Worm (Caenorhabditis elegans): Measurements from ENCODE around the gene ced-8.

ced-8 gene

ce11 chrX:8386068-8386851 lies 30.5 kb downstream of the ced-8 start (continued):
- TF ChIP-seq mes-2 (tag; optimal IDR thresholded peaks at IDR 0.05; ENCODE audit: poor library complexity, severe bottlenecking) (peak; percentile 82), ceh-20 (GFP tag; IDR thresholded peaks at IDR 0.05) (no peak), tra-1 (GFP tag; IDR thresholded peaks at IDR 0.05) (peak; percentile 19; the same call in 1 of the 2 replicates), pha-4 (GFP tag; IDR thresholded peaks at IDR 0.05) (peak; percentile 71; the same call in 1 of the 2 replicates), pha-4 (tag; optimal IDR thresholded peaks at IDR 0.05) (no peak), aha-1 (tag) (peak; percentile 72), hif-1 (tag; optimal IDR thresholded peaks at IDR 0.05) (peak in 1 of 2 experiments; percentile 6), hmg-1.1 (GFP tag; IDR thresholded peaks at IDR 0.05) (peak; percentile 83), dpl-1 (GFP tag; optimal IDR thresholded peaks at IDR 0.05) (no peak), ZK337.2 (GFP tag; IDR thresholded peaks at IDR 0.05) (0 out of 2 replicates have a peak, but pooled peaks have one; percentile 42), F44E2.7 (GFP tag; IDR thresholded peaks at IDR 0.05) (no peak), aly-2 (tag; optimal IDR thresholded peaks at IDR 0.05) (no peak), T26A8.4 (GFP tag; IDR thresholded peaks at IDR 0.05) (peak; percentile 51; the same call in 1 of the 2 replicates), vab-7 (GFP tag; IDR thresholded peaks at IDR 0.05) (peak; percentile 67), nhr-42 (GFP tag; IDR thresholded peaks at IDR 0.05) (0 out of 2 replicates have a peak, but pooled peaks have one; percentile 13), zip-2 (tag; optimal IDR thresholded peaks at IDR 0.05) (no peak), ZK546.5 (tag; optimal IDR thresholded peaks at IDR 0.05) (no peak), set-16 (GFP tag; IDR thresholded peaks at IDR 0.05) (no peak), snpc-1.2 (GFP tag; IDR thresholded peaks at IDR 0.05) (peak; percentile 52), fkh-10 (GFP tag; optimal IDR thresholded peaks at IDR 0.05) (no peak), nhr-41 (GFP tag; IDR thresholded peaks at IDR 0.05) (no peak), rbr-2 (tag; optimal IDR thresholded peaks at IDR 0.05) (peak; percentile 66), tag-97 (GFP tag; IDR thresholded peaks at IDR 0.05) (no peak), lin-38 (GFP tag; IDR thresholded peaks at IDR 0.05) (peak; percentile 59), snpc-4 (tag; optimal IDR thresholded peaks at IDR 0.05) (no peak), nhr-25 (tag; optimal IDR thresholded peaks at IDR 0.05; ENCODE audit: borderline replicate concordance, insufficient read depth) (peak; percentile 60), sdz-12 (GFP tag; optimal IDR thresholded peaks at IDR 0.05) (no peak), zip-11 (GFP tag; IDR thresholded peaks at IDR 0.05) (no peak), egl-43 (GFP tag; IDR thresholded peaks at IDR 0.05) (peak; percentile 72), duxl-1 (tag; optimal IDR thresholded peaks at IDR 0.05; ENCODE audit: poor library complexity) (peak; percentile 50), nhr-237 (tag; optimal IDR thresholded peaks at IDR 0.05) (no peak), madf-9 (GFP tag; conservative IDR thresholded peaks at IDR 0.05) (peak; percentile 38; the same call in 1 of the 2 replicates), Y5F2A.4 (GFP tag; optimal IDR thresholded peaks at IDR 0.05) (no peak), egl-27 (tag; optimal IDR thresholded peaks at IDR 0.05) (no peak), nhr-76 (tag; optimal IDR thresholded peaks at IDR 0.05) (no peak), Y48G9A.11 (GFP tag; IDR thresholded peaks at IDR 0.05) (peak; percentile 60), mxl-2 (GFP tag; conservative IDR thresholded peaks at IDR 0.05) (no peak; the same call in 1 of the 2 replicates), lsy-2 (tag; optimal IDR thresholded peaks at IDR 0.05) (peak in 1 of 2 experiments; percentile 34), spr-3 (GFP tag; optimal IDR thresholded peaks at IDR 0.05) (no peak)

- TF ChIP-seq mdl-1 (tag; optimal IDR thresholded peaks at IDR 0.05) (peak in 1 of 2 experiments; percentile 16), set-16 (GFP tag; IDR thresholded peaks at IDR 0.05) (peak; percentile 27; the same call in 1 of the 2 replicates), aha-1 (tag) (peak; percentile 3), hlh-30 (tag; optimal IDR thresholded peaks at IDR 0.05; ENCODE audit: insufficient read depth) (peak; percentile 68), ztf-11 (tag; optimal IDR thresholded peaks at IDR 0.05) (no peak), hlh-11 (tag; optimal IDR thresholded peaks at IDR 0.05) (peak; percentile 26), hmg-1.1 (GFP tag; IDR thresholded peaks at IDR 0.05) (0 out of 2 replicates have a peak, but pooled peaks have one; percentile 17), nhr-28 (tag; optimal IDR thresholded peaks at IDR 0.05) (peak; percentile 14), unc-62 (GFP tag; optimal IDR thresholded peaks at IDR 0.05 in 1 of 2) (peak in 1 of 2 experiments; percentile 87), unc-62 (tag; optimal IDR thresholded peaks at IDR 0.05) (no peak), lin-29 (GFP tag; IDR thresholded peaks at IDR 0.05) (no peak), mxl-3 (GFP tag; optimal IDR thresholded peaks at IDR 0.05) (peak; percentile 61), snpc-4 (tag; optimal IDR thresholded peaks at IDR 0.05) (no peak)
Observed at ce11 chrX:8384642-8385181, 32.0 kb downstream of the ced-8 start, which contains the start of gene F41D9.2. Gene F41D9.2 (minus strand): TSS chrX:8384945.

Data from whole organism, L4 larva.